Worm (Caenorhabditis elegans): ENCODE data around the gene rpl-35.
A peak's percentile ranks its signal among the peaks of the same experiment; 100 is the strongest.

Gene rpl-35

DNA sequence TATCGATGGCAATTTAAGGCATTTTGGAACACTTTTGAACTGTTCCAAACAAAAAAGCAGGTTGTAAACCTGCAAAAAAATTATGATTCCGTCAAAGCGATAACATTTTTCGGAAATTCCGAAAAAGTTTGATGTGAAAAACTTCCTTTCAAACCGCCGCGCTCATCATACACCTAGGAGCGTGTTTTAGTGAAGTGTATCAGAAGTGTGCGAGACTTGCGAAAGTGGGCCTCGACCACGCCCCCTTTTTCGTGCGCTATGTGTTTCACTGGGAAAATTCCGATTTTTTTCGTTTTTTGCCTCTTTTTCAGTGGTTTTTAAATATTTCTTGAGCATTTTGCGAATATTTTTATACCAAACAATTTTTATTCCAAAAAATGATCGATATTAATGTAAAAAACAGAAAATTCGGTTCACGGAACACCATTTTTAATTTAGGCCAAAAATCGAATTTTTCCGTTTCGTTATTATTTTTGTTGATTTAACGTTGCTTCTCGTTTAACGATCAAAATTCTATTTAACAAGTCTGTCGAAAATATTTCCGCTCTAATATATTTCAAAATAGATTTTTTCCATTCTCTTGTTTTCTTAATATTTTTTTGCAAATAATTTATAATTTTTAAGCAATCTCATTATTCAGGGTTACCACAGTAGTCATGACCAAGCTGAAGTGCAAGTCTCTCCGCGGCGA, at the start of gene rpl-35 (continued):
- TF ChIP-seq F37B4.10 (GFP tag; IDR thresholded peaks at IDR 0.05) (peak; percentile 96), lin-54 (GFP tag; optimal IDR thresholded peaks at IDR 0.05) (peak; percentile 100), aptf-2 (GFP tag; conservative IDR thresholded peaks at IDR 0.05) (peak; percentile 98), nfya-1 (tag; optimal IDR thresholded peaks at IDR 0.05; ENCODE audit: borderline replicate concordance, insufficient read depth) (no peak), lsl-1 (GFP tag; optimal IDR thresholded peaks at IDR 0.05) (peak; percentile 97), B0336.3 (GFP tag; IDR thresholded peaks at IDR 0.05) (peak; percentile 100), sdz-38 (tag; optimal IDR thresholded peaks at IDR 0.05) (no peak), nhr-27 (tag; optimal IDR thresholded peaks at IDR 0.05) (peak; percentile 77), bed-2 (GFP tag; IDR thresholded peaks at IDR 0.05) (peak; percentile 97), F22D6.2 (tag; optimal IDR thresholded peaks at IDR 0.05) (peak; percentile 94), efl-1 (GFP tag; optimal IDR thresholded peaks at IDR 0.05) (peak; percentile 99), let-526 (GFP tag; IDR thresholded peaks at IDR 0.05) (peak; percentile 99), hlh-12 (tag; optimal IDR thresholded peaks at IDR 0.05) (no peak), ztf-26 (tag; optimal IDR thresholded peaks at IDR 0.05) (peak; percentile 98), madf-6 (GFP tag; IDR thresholded peaks at IDR 0.05) (peak; percentile 99), F39B2.1 (GFP tag; IDR thresholded peaks at IDR 0.05) (peak; percentile 95), ZK185.1 (tag; optimal IDR thresholded peaks at IDR 0.05; ENCODE audit: poor library complexity, severe bottlenecking) (peak; percentile 99), ceh-79 (tag; optimal IDR thresholded peaks at IDR 0.05) (peak; percentile 78), F33H1.4 (GFP tag; IDR thresholded peaks at IDR 0.05) (peak; percentile 96), madf-8 (GFP tag; conservative IDR thresholded peaks at IDR 0.05) (peak; percentile 94), Y53G8AR.9 (GFP tag; conservative IDR thresholded peaks at IDR 0.05) (peak; percentile 100), ceh-27 (GFP tag; optimal IDR thresholded peaks at IDR 0.05) (peak; percentile 100), pbrm-1 (GFP tag; IDR thresholded peaks at IDR 0.05) (peak; percentile 100), somi-1 (GFP tag; optimal IDR thresholded peaks at IDR 0.05) (peak; percentile 99), cebp-2 (GFP tag; IDR thresholded peaks at IDR 0.05) (peak; percentile 96), ztf-3 (GFP tag; optimal IDR thresholded peaks at IDR 0.05) (peak; percentile 93), Y79H2A.3 (GFP tag; conservative IDR thresholded peaks at IDR 0.05) (peak; percentile 97), unc-62 (GFP tag; optimal IDR thresholded peaks at IDR 0.05) (peak; percentile 41), ceh-40 (GFP tag; IDR thresholded peaks at IDR 0.05) (peak; percentile 93; the same call in 1 of the 2 replicates), ztf-18 (tag; optimal IDR thresholded peaks at IDR 0.05) (peak; percentile 92), madf-10 (tag; optimal IDR thresholded peaks at IDR 0.05) (peak; percentile 97), nhr-179 (tag; optimal IDR thresholded peaks at IDR 0.05) (no peak), lsy-27 (tag; optimal IDR thresholded peaks at IDR 0.05; ENCODE audit: borderline replicate concordance, insufficient read depth) (peak; percentile 86)

DNA sequence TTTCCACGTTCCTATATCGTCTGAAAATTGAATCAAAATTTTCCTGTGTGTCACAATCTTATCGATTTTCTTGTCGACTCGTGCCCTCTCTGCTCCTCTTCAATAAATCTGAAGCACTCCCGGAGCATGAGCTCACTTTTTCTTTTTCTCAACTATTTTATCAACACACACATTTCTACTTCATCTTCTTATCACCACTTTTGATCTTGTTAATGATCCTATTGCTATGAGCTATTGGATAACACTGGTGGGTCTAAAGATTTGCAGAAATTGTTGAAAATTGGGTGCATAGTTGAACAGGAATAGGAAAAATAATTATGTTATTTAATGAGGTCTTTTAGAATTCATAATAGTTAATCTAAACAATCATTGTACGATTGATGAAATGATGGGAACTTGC, 49.7 kb upstream of the rpl-35 start:
- TF ChIP-seq lir-1 (GFP tag; conservative IDR thresholded peaks at IDR 0.05), result no peak
- TF ChIP-seq lin-26 (GFP tag; IDR thresholded peaks at IDR 0.05), result no peak

- TF ChIP-seq nhr-120 (GFP tag; IDR thresholded peaks at IDR 0.05) (no peak), ztf-26 (tag; optimal IDR thresholded peaks at IDR 0.05) (no peak), hrde-1 (tag; optimal IDR thresholded peaks at IDR 0.05; ENCODE audit: borderline replicate concordance) (no peak), dox-1 (GFP tag; IDR thresholded peaks at IDR 0.05) (no peak), ztf-6 (GFP tag; IDR thresholded peaks at IDR 0.05) (no peak), B0336.3 (GFP tag; IDR thresholded peaks at IDR 0.05) (no peak), ztf-25 (GFP tag; IDR thresholded peaks at IDR 0.05) (no peak), pha-4 (tag; optimal IDR thresholded peaks at IDR 0.05) (no peak)
Observed at ce11 chrIII:7806947-7807346, 48.0 kb upstream of the rpl-35 start.
